Fruit fly (Drosophila melanogaster): ENCODE data around the gene rtet.

The rtet gene

dm6 chr3R:21140458-21140857, 32.2 kb downstream of the rtet start, which contains the start of gene SNF4Agamma (continued):
- TF ChIP-seq hkb (optimal IDR thresholded peaks at IDR 0.05) = no peak
- no peak for TF ChIP-seq hkb (GFP tag; IDR thresholded peaks at IDR 0.05)
- no peak for TF ChIP-seq kni (GFP tag; optimal IDR thresholded peaks at IDR 0.05)
- peak; percentile 1 for TF ChIP-seq CG1603 (tag; optimal IDR thresholded peaks at IDR 0.05)
- peak; percentile 11 for TF ChIP-seq CG13424 (tag; optimal IDR thresholded peaks at IDR 0.05)
- TF ChIP-seq Atf6 (GFP tag; IDR thresholded peaks at IDR 0.05) = peak; percentile 41; the same call in 1 of the 2 replicates
- peak; percentile 2 for TF ChIP-seq CG9797 (GFP tag; optimal IDR thresholded peaks at IDR 0.05)
- no peak for TF ChIP-seq MESR4 (GFP tag; optimal IDR thresholded peaks at IDR 0.05)
- peak; percentile 74; the same call in 2 of the 3 replicates for TF ChIP-seq CG6791 (GFP tag; IDR thresholded peaks at IDR 0.05; ENCODE audit: partially characterized antibody)
- TF ChIP-seq ERR (GFP tag; optimal IDR thresholded peaks at IDR 0.05) = no peak
- TF ChIP-seq tio (GFP tag; optimal IDR thresholded peaks at IDR 0.05) = no peak
- peak; percentile 15 for TF ChIP-seq vfl (GFP tag; optimal IDR thresholded peaks at IDR 0.05)
- TF ChIP-seq ash1 (GFP tag; optimal IDR thresholded peaks at IDR 0.05) = no peak
- no peak for TF ChIP-seq wor (GFP tag; IDR thresholded peaks at IDR 0.05)
- no peak for TF ChIP-seq CG14050 (GFP tag; IDR thresholded peaks at IDR 0.05)
- TF ChIP-seq sc (optimal IDR thresholded peaks at IDR 0.05) = no peak
- TF ChIP-seq sc (GFP tag; optimal IDR thresholded peaks at IDR 0.05) = no peak
- no peak for TF ChIP-seq Nf-YA (GFP tag; IDR thresholded peaks at IDR 0.05)
- TF ChIP-seq gro (GFP tag; optimal IDR thresholded peaks at IDR 0.05) = no peak
- peak; percentile 76 for TF ChIP-seq Bgb (GFP tag; IDR thresholded peaks at IDR 0.05; ENCODE audit: partially characterized antibody)
- peak; percentile 56; the same call in 1 of the 2 replicates for TF ChIP-seq CG9932 (GFP tag; IDR thresholded peaks at IDR 0.05)
- no peak for TF ChIP-seq CG10565 (GFP tag; optimal IDR thresholded peaks at IDR 0.05)
- TF ChIP-seq Lhr (GFP tag; optimal IDR thresholded peaks at IDR 0.05) = peak; percentile 45
- no peak for TF ChIP-seq Optix (GFP tag; IDR thresholded peaks at IDR 0.05)
- TF ChIP-seq Nf-YB (GFP tag; optimal IDR thresholded peaks at IDR 0.05) = no peak
- no peak for TF ChIP-seq pan (optimal IDR thresholded peaks at IDR 0.05)
- TF ChIP-seq pan (GFP tag; optimal IDR thresholded peaks at IDR 0.05 in 1 of 2, IDR thresholded peaks at IDR 0.05 in 1 of 2) = peak in 1 of 2 experiments; percentile 31
- TF ChIP-seq Dek (tag; optimal IDR thresholded peaks at IDR 0.05) = peak; percentile 32
- no peak for TF ChIP-seq ttk (GFP tag; IDR thresholded peaks at IDR 0.05)
- no peak for TF ChIP-seq D19B (GFP tag; optimal IDR thresholded peaks at IDR 0.05)
- TF ChIP-seq Trl (optimal IDR thresholded peaks at IDR 0.05) = no peak
- TF ChIP-seq Trl (GFP tag; optimal IDR thresholded peaks at IDR 0.05) = no peak
- TF ChIP-seq sd (tag; optimal IDR thresholded peaks at IDR 0.05) = peak; percentile 3
- peak; percentile 81 for TF ChIP-seq row (GFP tag; IDR thresholded peaks at IDR 0.05)
- no peak for TF ChIP-seq Poxn (GFP tag; IDR thresholded peaks at IDR 0.05)
- TF ChIP-seq tll (GFP tag; optimal IDR thresholded peaks at IDR 0.05) = no peak
- TF ChIP-seq Sry-β (GFP tag; optimal IDR thresholded peaks at IDR 0.05) = no peak
- TF ChIP-seq CG9215 (GFP tag; IDR thresholded peaks at IDR 0.05) = no peak
- TF ChIP-seq CG17568 (GFP tag; optimal IDR thresholded peaks at IDR 0.05) = no peak
- TF ChIP-seq CG15269 (tag; optimal IDR thresholded peaks at IDR 0.05) = no peak
- TF ChIP-seq twi (tag; optimal IDR thresholded peaks at IDR 0.05) = no peak
- TF ChIP-seq CG4854 (GFP tag; optimal IDR thresholded peaks at IDR 0.05) = peak; percentile 20
- TF ChIP-seq Fer2 (tag; optimal IDR thresholded peaks at IDR 0.05) = no peak
- TF ChIP-seq Atf3 (GFP tag; optimal IDR thresholded peaks at IDR 0.05) = no peak
- peak; percentile 84 for TF ChIP-seq stwl (tag; optimal IDR thresholded peaks at IDR 0.05)
- no peak for TF ChIP-seq Meics (GFP tag; optimal IDR thresholded peaks at IDR 0.05)
- peak; percentile 98 for TF ChIP-seq E2f2 (GFP tag; IDR thresholded peaks at IDR 0.05)
- TF ChIP-seq Xrp1 (GFP tag; IDR thresholded peaks at IDR 0.05) = peak; percentile 16; the same call in 1 of the 2 replicates
- TF ChIP-seq Scr (GFP tag; IDR thresholded peaks at IDR 0.05; ENCODE audit: partially characterized antibody) = peak; percentile 77
- TF ChIP-seq bowl (GFP tag; IDR thresholded peaks at IDR 0.05) = no peak
- TF ChIP-seq CG5245 (GFP tag; optimal IDR thresholded peaks at IDR 0.05) = no peak
- TF ChIP-seq Dip2 (GFP tag; IDR thresholded peaks at IDR 0.05) = no peak
